Fruit fly (Drosophila melanogaster): ENCODE measurements around the gene CG15728.

- TF ChIP-seq Dfd (GFP tag; optimal IDR thresholded peaks at IDR 0.05) (no peak), CG9705 (GFP tag; optimal IDR thresholded peaks at IDR 0.05) (no peak), psq (GFP tag; optimal IDR thresholded peaks at IDR 0.05) (no peak), foxo (GFP tag; optimal IDR thresholded peaks at IDR 0.05) (no peak), OdsH (GFP tag; optimal IDR thresholded peaks at IDR 0.05) (no peak), Rel (GFP tag; optimal IDR thresholded peaks at IDR 0.05) (no peak), Rel (tag; optimal IDR thresholded peaks at IDR 0.05) (no peak), Hr78 (GFP tag; optimal IDR thresholded peaks at IDR 0.05) (no peak), tai (GFP tag; optimal IDR thresholded peaks at IDR 0.05) (no peak), GATAd (GFP tag; optimal IDR thresholded peaks at IDR 0.05) (no peak), fru (GFP tag; optimal IDR thresholded peaks at IDR 0.05) (no peak), rgr (GFP tag; optimal IDR thresholded peaks at IDR 0.05) (no peak), ey (GFP tag; optimal IDR thresholded peaks at IDR 0.05) (no peak), usp (GFP tag; optimal IDR thresholded peaks at IDR 0.05) (no peak)
Observed at dm6 chrX:12615752-12616366, 8.2 kb upstream of the CG15728 start, which contains the start of gene CG11085.
